Fruit fly (Drosophila melanogaster): ENCODE measurements around the gene vih.

The vih gene

DNA sequence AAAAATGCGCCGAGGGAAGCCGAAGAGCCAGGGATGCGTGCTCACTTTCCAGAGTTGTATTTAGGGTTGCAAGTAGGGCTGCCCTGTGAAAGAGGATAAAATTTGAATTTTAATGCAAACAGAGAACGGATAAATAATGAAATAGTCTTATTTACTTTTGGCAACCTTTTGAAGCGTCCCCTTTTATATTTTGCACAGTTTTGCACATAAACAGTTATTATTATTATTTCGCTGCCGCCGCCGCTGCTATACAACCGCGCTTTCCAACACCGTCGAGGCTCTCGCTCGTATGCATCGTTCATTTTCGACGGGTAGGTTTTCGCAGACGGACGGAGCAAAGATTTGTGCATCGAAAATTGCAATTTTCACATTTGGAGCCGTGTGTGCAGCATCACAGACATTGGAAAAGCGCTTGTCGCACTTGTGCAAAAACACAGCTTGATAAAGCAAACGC lies 10.7 kb downstream of the vih start, which contains the start of the genes sti and tral:
sti (minus strand) TSS at position 54 of the 454 bp plus-strand sequence.
tral (plus strand) TSS at position 298 of the 454 bp plus-strand sequence.
- TF ChIP-seq kay (GFP tag; ENCODE audit: borderline replicate concordance) (no peak), cnc (optimal IDR thresholded peaks at IDR 0.05) (no peak), CG12768 (GFP tag; optimal IDR thresholded peaks at IDR 0.05) (peak; percentile 94), CG5204 (GFP tag; optimal IDR thresholded peaks at IDR 0.05) (peak; percentile 97), CG33017 (tag; optimal IDR thresholded peaks at IDR 0.05) (peak; percentile 78), CG14711 (tag; optimal IDR thresholded peaks at IDR 0.05) (peak; percentile 100), ovo (GFP tag; optimal IDR thresholded peaks at IDR 0.05) (peak; percentile 94), Hr96 (GFP tag; optimal IDR thresholded peaks at IDR 0.05) (peak; percentile 97), CG7101 (tag; optimal IDR thresholded peaks at IDR 0.05) (peak; percentile 90), Crg-1 (GFP tag; optimal IDR thresholded peaks at IDR 0.05) (peak; percentile 93), CG11617 (GFP tag; optimal IDR thresholded peaks at IDR 0.05) (peak; percentile 90), CG1620 (GFP tag; optimal IDR thresholded peaks at IDR 0.05) (peak; percentile 97), bab1 (GFP tag; optimal IDR thresholded peaks at IDR 0.05) (peak; percentile 91), toe (GFP tag; optimal IDR thresholded peaks at IDR 0.05) (peak; percentile 98), cic (GFP tag; optimal IDR thresholded peaks at IDR 0.05) (peak; percentile 78), tj (GFP tag; optimal IDR thresholded peaks at IDR 0.05) (peak; percentile 77), Mnt (GFP tag; optimal IDR thresholded peaks at IDR 0.05) (peak; percentile 91), CG7045 (GFP tag; optimal IDR thresholded peaks at IDR 0.05) (peak; percentile 89), pad (GFP tag; optimal IDR thresholded peaks at IDR 0.05) (peak; percentile 86), Clk (GFP tag; optimal IDR thresholded peaks at IDR 0.05) (peak; percentile 93)

DNA sequence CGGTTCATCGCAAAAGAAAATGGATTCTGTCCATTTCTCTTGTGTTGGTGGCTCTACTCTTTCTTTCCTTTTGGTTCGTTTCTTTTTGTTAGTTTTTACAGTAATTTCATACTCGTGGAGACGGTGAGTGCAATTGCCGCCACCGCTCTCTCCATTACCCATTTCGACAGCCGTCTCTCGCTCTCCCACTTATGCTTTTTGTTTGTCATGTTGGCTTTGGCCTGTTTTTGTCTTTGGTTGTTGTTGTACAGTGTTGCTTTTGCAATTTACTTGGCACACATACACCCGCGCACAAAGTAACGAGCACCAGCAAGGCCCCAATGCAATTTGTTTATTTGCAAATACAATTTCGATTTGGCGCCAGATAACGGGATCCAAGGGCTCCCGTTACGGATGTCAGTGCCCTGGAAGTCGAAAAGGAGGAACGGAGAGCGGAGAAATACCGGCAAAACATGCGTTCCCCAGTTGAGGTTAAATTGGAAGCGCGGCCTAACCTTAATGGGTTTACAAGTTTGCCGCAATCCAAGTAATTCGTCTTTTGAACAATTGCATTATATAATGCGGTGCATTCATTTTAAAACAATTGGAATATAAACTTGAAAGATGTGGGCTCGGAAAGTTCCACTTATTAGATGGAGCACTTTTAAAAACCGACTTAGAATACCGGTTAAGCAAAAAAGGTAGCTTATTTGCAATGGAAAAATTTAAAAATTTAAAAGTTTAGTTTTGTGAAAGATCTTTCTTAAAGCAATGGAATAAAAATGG lies 11.8 kb downstream of the vih start:
- TF ChIP-seq CG12768 (GFP tag; optimal IDR thresholded peaks at IDR 0.05) = no peak
- TF ChIP-seq CG1620 (GFP tag; optimal IDR thresholded peaks at IDR 0.05) = no peak
- TF ChIP-seq CG7101 (tag; optimal IDR thresholded peaks at IDR 0.05) = no peak
- peak; percentile 99 for TF ChIP-seq ovo (GFP tag; optimal IDR thresholded peaks at IDR 0.05)
- TF ChIP-seq CG14711 (tag; optimal IDR thresholded peaks at IDR 0.05) = no peak
- TF ChIP-seq pad (GFP tag; optimal IDR thresholded peaks at IDR 0.05) = peak; percentile 81
- TF ChIP-seq CG7045 (GFP tag; optimal IDR thresholded peaks at IDR 0.05) = peak; percentile 12
- TF ChIP-seq cic (GFP tag; optimal IDR thresholded peaks at IDR 0.05) = peak; percentile 34
- no peak for TF ChIP-seq CG33017 (tag; optimal IDR thresholded peaks at IDR 0.05)
- peak; percentile 10 for TF ChIP-seq bab1 (GFP tag; optimal IDR thresholded peaks at IDR 0.05)
- peak; percentile 72 to 77 for TF ChIP-seq cnc (optimal IDR thresholded peaks at IDR 0.05)
- no peak for TF ChIP-seq Crg-1 (GFP tag; optimal IDR thresholded peaks at IDR 0.05)
- TF ChIP-seq Mnt (GFP tag; optimal IDR thresholded peaks at IDR 0.05) = peak; percentile 37

DNA sequence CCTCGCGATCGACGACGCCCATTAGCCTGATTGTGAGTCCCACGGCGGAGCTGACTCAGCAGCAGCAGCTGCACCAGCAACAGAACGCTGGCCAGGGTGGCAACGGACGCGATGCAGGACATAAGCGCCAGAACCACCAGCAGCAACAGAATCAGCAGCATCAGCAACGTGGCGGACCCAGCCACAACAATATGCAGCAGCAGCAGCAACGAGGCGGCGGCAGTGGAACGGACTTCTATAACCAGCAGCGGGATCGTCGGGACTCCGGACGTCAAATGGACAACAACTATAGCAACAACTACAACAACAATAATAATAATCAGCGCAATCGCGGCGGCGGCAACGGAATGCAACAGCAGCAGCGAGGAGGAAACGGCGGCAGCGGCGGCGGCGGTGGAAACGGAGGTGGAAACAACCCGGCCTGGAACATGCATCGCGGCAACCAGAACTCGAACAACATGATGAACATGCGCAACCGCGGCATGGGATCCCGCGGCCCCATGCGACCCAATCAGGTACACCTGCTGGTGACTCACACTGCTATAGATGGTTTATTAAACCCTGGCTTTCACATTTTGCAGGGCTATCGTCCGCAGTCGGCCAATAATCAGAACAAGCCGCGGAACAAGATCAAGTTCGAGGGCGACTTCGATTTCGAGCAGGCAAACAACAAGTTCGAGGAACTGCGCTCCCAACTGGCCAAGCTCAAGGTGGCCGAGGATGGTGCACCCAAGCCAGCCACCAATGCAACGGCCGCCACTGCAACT lies 13.5 kb downstream of the vih start:
- TF ChIP-seq tj (GFP tag; optimal IDR thresholded peaks at IDR 0.05) (no peak), pad (GFP tag; optimal IDR thresholded peaks at IDR 0.05) (peak; percentile 2), Clk (GFP tag; optimal IDR thresholded peaks at IDR 0.05) (peak; percentile 18), CG12768 (GFP tag; optimal IDR thresholded peaks at IDR 0.05) (peak; percentile 57)

- peak; percentile 83 for TF ChIP-seq cic (GFP tag; optimal IDR thresholded peaks at IDR 0.05)
- peak; percentile 73 for TF ChIP-seq Mnt (GFP tag; optimal IDR thresholded peaks at IDR 0.05)
- no peak for TF ChIP-seq CG14711 (tag; optimal IDR thresholded peaks at IDR 0.05)
Observed at dm6 chr3L:12519315-12519714, 15.2 kb downstream of the vih start.

DNA sequence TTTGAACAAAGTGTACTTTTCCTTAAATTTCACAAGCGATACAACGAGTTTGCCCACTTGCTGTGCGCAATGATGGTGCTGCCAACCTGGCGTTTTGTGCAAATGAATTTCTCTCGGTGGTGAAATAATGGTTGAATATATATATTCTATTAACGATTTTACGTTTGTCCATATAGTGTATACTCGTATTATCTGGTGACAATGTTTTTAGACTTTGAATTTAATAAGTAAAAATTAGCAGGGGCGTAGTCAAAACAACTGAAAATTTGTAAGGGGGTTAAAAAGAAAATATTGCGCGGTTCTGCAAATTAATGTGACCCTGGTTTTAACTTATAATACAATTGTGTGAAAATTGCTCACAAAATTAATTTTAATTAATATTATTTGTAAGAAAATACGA lies 19.8 kb downstream of the vih start, which contains the start of the genes ver and Gcn5:
ver (plus strand) TSS at position 47 of the 400 bp plus-strand sequence.
Gcn5 (minus strand) TSS at position 74 of the 400 bp plus-strand sequence.
- TF ChIP-seq CG7045 (GFP tag; optimal IDR thresholded peaks at IDR 0.05) (peak; percentile 99), bab1 (GFP tag; optimal IDR thresholded peaks at IDR 0.05) (peak; percentile 96), CG12768 (GFP tag; optimal IDR thresholded peaks at IDR 0.05) (peak; percentile 99), CG14711 (tag; optimal IDR thresholded peaks at IDR 0.05) (peak; percentile 97), cnc (optimal IDR thresholded peaks at IDR 0.05) (no peak), CG1620 (GFP tag; optimal IDR thresholded peaks at IDR 0.05) (peak; percentile 97), tj (GFP tag; optimal IDR thresholded peaks at IDR 0.05) (peak; percentile 94), CG33017 (tag; optimal IDR thresholded peaks at IDR 0.05) (peak; percentile 98), toe (GFP tag; optimal IDR thresholded peaks at IDR 0.05) (peak; percentile 97), cic (GFP tag; optimal IDR thresholded peaks at IDR 0.05) (peak; percentile 90), CG5204 (GFP tag; optimal IDR thresholded peaks at IDR 0.05) (peak; percentile 97), ovo (GFP tag; optimal IDR thresholded peaks at IDR 0.05) (peak; percentile 94), CG7101 (tag; optimal IDR thresholded peaks at IDR 0.05) (peak; percentile 99), Clk (GFP tag; optimal IDR thresholded peaks at IDR 0.05) (peak; percentile 97), Hr96 (GFP tag; optimal IDR thresholded peaks at IDR 0.05) (peak; percentile 94), kay (GFP tag; ENCODE audit: borderline replicate concordance) (no peak), CG11617 (GFP tag; optimal IDR thresholded peaks at IDR 0.05) (peak; percentile 99), Crg-1 (GFP tag; optimal IDR thresholded peaks at IDR 0.05) (peak; percentile 97), pad (GFP tag; optimal IDR thresholded peaks at IDR 0.05) (peak; percentile 93), Mnt (GFP tag; optimal IDR thresholded peaks at IDR 0.05) (peak; percentile 94)
